Fruit fly (Drosophila melanogaster) whole organism, embryonic: ENCODE measurements around the gene RpLP1.

Experiments
- CG11085 ChIP-seq: fragments of 200-800 bp; sonication (Bioruptor generic); IDR thresholded peaks from 2 replicates; pipeline ENCODE4 v1.3.6; 2022; ENCODE audit warnings: missing biosample characterization, missing genetic modification characterization
- CG11504 ChIP-seq: fragments of 200-800 bp; sonication (Bioruptor generic); optimal IDR thresholded peaks from 3 replicates; lab custom pipeline; 2019; ENCODE audit warnings: missing biosample characterization, mild to moderate bottlenecking, missing genetic modification characterization, moderate library complexity
- CG12659 ChIP-seq: fragments of 200-800 bp; sonication (Bioruptor generic); optimal IDR thresholded peaks from 3 replicates; lab custom pipeline; 2017; ENCODE audit warnings: mild to moderate bottlenecking, missing biosample characterization, missing genetic modification reagents, missing genetic modification characterization
- CG13775 ChIP-seq: fragments of 200-800 bp; sonication (Bioruptor generic); optimal IDR thresholded peaks from 3 replicates; lab custom pipeline; 2017; ENCODE audit warnings: missing biosample characterization, mild to moderate bottlenecking, missing genetic modification characterization
- CG15479 ChIP-seq: fragments of 200-800 bp; sonication (Bioruptor generic); optimal IDR thresholded peaks from 3 replicates; lab custom pipeline; 2019; ENCODE audit warnings: missing biosample characterization, mild to moderate bottlenecking, missing genetic modification characterization, moderate library complexity
- CG17829 ChIP-seq: fragments of 200-800 bp; optimal IDR thresholded peaks from 2 replicates; lab custom pipeline; 2019; ENCODE audit warnings: missing biosample characterization, mild to moderate bottlenecking, missing genetic modification characterization, moderate library complexity
- CG1832 ChIP-seq: fragments of 200-800 bp; sonication (Bioruptor generic); optimal IDR thresholded peaks from 2 replicates; lab custom pipeline; 2017; ENCODE audit warnings: missing biosample characterization, mild to moderate bottlenecking, missing genetic modification characterization, inconsistent platforms
- CG3838 ChIP-seq: fragments of 200-800 bp; sonication (Bioruptor generic); optimal IDR thresholded peaks from 3 replicates; lab custom pipeline; 2016; ENCODE audit warnings: missing biosample characterization, missing genetic modification characterization
- CG3847 ChIP-seq: fragments of 200-800 bp; sonication (Bioruptor generic); IDR thresholded peaks from 2 replicates; pipeline ENCODE4 v1.3.6; 2022; ENCODE audit warnings: missing biosample characterization, missing genetic modification characterization
- CG6813 ChIP-seq: fragments of 200-800 bp; sonication (Bioruptor generic); optimal IDR thresholded peaks from 2 replicates; lab custom pipeline; 2017; ENCODE audit warnings: missing biosample characterization, missing genetic modification characterization, mild to moderate bottlenecking, moderate library complexity, missing genetic modification reagents
- CG7357 ChIP-seq: fragments of 200-800 bp; sonication (Bioruptor generic); IDR thresholded peaks from 3 replicates; pipeline ENCODE4 v1.3.6; 2022; ENCODE audit warnings: missing biosample characterization, missing genetic modification characterization
- CG8388 ChIP-seq: fragments of 200-800 bp; sonication (Bioruptor generic); optimal IDR thresholded peaks from 2 replicates; lab custom pipeline; 2019; ENCODE audit warnings: missing biosample characterization, mild to moderate bottlenecking, missing genetic modification characterization, moderate library complexity
- CG8478 ChIP-seq: fragments of >200 bp; optimal IDR thresholded peaks from 2 replicates; lab custom pipeline; 2018
- CG9817 ChIP-seq: fragments of 200-800 bp; sonication (Bioruptor generic); optimal IDR thresholded peaks from 2 replicates; lab custom pipeline; 2018; ENCODE audit warnings: missing biosample characterization, mild to moderate bottlenecking, missing genetic modification characterization, moderate library complexity
- CG9932 ChIP-seq: fragments of 200-800 bp; sonication (Bioruptor generic); IDR thresholded peaks from 2 replicates; pipeline ENCODE4 v1.3.6; 2022; ENCODE audit warnings: missing biosample characterization, missing genetic modification characterization
- CrebB ChIP-seq: fragments of 200-800 bp; sonication (Bioruptor generic); optimal IDR thresholded peaks from 3 replicates; lab custom pipeline; 2018; ENCODE audit warnings: missing biosample characterization, mild to moderate bottlenecking, missing genetic modification characterization
- Fer1 ChIP-seq: fragments of 200-800 bp; sonication (Bioruptor generic); optimal IDR thresholded peaks from 2 replicates; lab custom pipeline; 2017; ENCODE audit warnings: missing biosample characterization, mild to moderate bottlenecking, missing genetic modification characterization
- HmgD ChIP-seq: fragments of 200-800 bp; sonication (Bioruptor generic); optimal IDR thresholded peaks from 3 replicates; lab custom pipeline; 2016; ENCODE audit warnings: missing biosample characterization, missing genetic modification characterization
- HmgZ ChIP-seq: fragments of 200-800 bp; sonication (Bioruptor generic); optimal IDR thresholded peaks from 2 replicates; lab custom pipeline; 2018; ENCODE audit warnings: missing biosample characterization, mild to moderate bottlenecking, missing genetic modification characterization
- Hr51 ChIP-seq, 2 experiments: fragments of 200-800 bp; sonication (Bioruptor generic); optimal IDR thresholded peaks; 2 replicates in 1 of 2; 3 replicates in 1 of 2; lab custom pipeline; 2016 to 2018; ENCODE audit warnings: missing biosample characterization in 2 of 2, missing genetic modification characterization in 2 of 2, mild to moderate bottlenecking in 1 of 2, moderate library complexity in 1 of 2
- Lhr ChIP-seq: fragments of 200-800 bp; sonication (Bioruptor generic); optimal IDR thresholded peaks from 3 replicates; lab custom pipeline; 2017; ENCODE audit warnings: mild to moderate bottlenecking, missing biosample characterization, missing genetic modification reagents, missing genetic modification characterization
- Mrtf ChIP-seq: fragments of 200-800 bp; sonication (Bioruptor generic); IDR thresholded peaks from 3 replicates; pipeline ENCODE4 v1.3.6; 2022; ENCODE audit warnings: missing biosample characterization, missing genetic modification characterization
- Neu2 ChIP-seq: fragments of 200-800 bp; sonication (Bioruptor generic); optimal IDR thresholded peaks from 3 replicates; lab custom pipeline; 2016; ENCODE audit warnings: missing biosample characterization, missing genetic modification characterization, borderline replicate concordance
- Nf-YB ChIP-seq: fragments of 200-800 bp; sonication (Bioruptor generic); optimal IDR thresholded peaks from 3 replicates; lab custom pipeline; 2019; ENCODE audit warnings: missing biosample characterization, mild to moderate bottlenecking, missing genetic modification characterization, moderate library complexity
- Sox102F ChIP-seq: fragments of 200-800 bp; sonication (Bioruptor generic); optimal IDR thresholded peaks from 2 replicates; lab custom pipeline; 2018; ENCODE audit warnings: missing biosample characterization, mild to moderate bottlenecking, missing genetic modification characterization, moderate library complexity
- Ssrp ChIP-seq: fragments of 200-800 bp; sonication (Bioruptor generic); optimal IDR thresholded peaks from 2 replicates; lab custom pipeline; 2018; ENCODE audit warnings: missing biosample characterization, mild to moderate bottlenecking, missing genetic modification characterization, moderate library complexity
- Stat92E ChIP-seq, 3 experiments: fragments of >200 bp in 2 of 3; fragments of 200-800 bp in 1 of 3; sonication (Bioruptor generic) in 1 of 3; optimal IDR thresholded peaks; 2 replicates each; lab custom pipeline; 2017 to 2019; ENCODE audit warnings: missing biosample characterization in 3 of 3, missing genetic modification characterization in 3 of 3, mild to moderate bottlenecking in 1 of 3, moderate library complexity in 1 of 3
- ara ChIP-seq: fragments of 200-800 bp; sonication (Bioruptor generic); IDR thresholded peaks from 2 replicates; pipeline ENCODE4 v1.3.6; 2022; ENCODE audit warnings: missing biosample characterization, missing genetic modification characterization
- ash1 ChIP-seq: fragments of 200-800 bp; sonication (Bioruptor generic); optimal IDR thresholded peaks from 2 replicates; lab custom pipeline; 2018; ENCODE audit warnings: missing biosample characterization, mild to moderate bottlenecking, missing genetic modification characterization
- az2 ChIP-seq: fragments of 200-800 bp; sonication (Bioruptor generic); optimal IDR thresholded peaks from 3 replicates; lab custom pipeline; 2016; ENCODE audit warnings: missing biosample characterization, missing genetic modification characterization
- bowl ChIP-seq: fragments of 200-800 bp; sonication (Bioruptor generic); IDR thresholded peaks from 2 replicates; pipeline ENCODE4 v1.3.6; 2022; ENCODE audit warnings: missing biosample characterization, missing genetic modification characterization
- dysf ChIP-seq: fragments of 200-800 bp; sonication (Bioruptor generic); IDR thresholded peaks from 3 replicates; pipeline ENCODE4 v1.3.6; 2022; ENCODE audit warnings: missing biosample characterization, missing genetic modification characterization
- fd102C ChIP-seq: fragments of 200-800 bp; sonication (Bioruptor generic); optimal IDR thresholded peaks from 2 replicates; lab custom pipeline; 2018; ENCODE audit warnings: missing biosample characterization, mild to moderate bottlenecking, missing genetic modification characterization, moderate library complexity
- fd64A ChIP-seq: fragments of 200-800 bp; sonication (Bioruptor generic); optimal IDR thresholded peaks from 3 replicates; lab custom pipeline; 2018; ENCODE audit warnings: missing biosample characterization, mild to moderate bottlenecking, missing genetic modification characterization
- fru ChIP-seq: fragments of >200 bp; optimal IDR thresholded peaks from 2 replicates; lab custom pipeline; 2017
- gem ChIP-seq: fragments of 200-800 bp; sonication (Bioruptor generic); optimal IDR thresholded peaks from 2 replicates; lab custom pipeline; 2019; ENCODE audit warnings: missing biosample characterization, mild to moderate bottlenecking, missing genetic modification characterization, moderate library complexity
- lilli ChIP-seq: fragments of 200-800 bp; sonication (Bioruptor generic); optimal IDR thresholded peaks from 3 replicates; lab custom pipeline; 2016; ENCODE audit warnings: missing biosample characterization, missing genetic modification characterization
- lmd ChIP-seq: fragments of 200-800 bp; sonication (Bioruptor generic); IDR thresholded peaks from 2 replicates; pipeline ENCODE4 v1.3.6; 2022; ENCODE audit warnings: missing biosample characterization, missing genetic modification characterization
- lola ChIP-seq, 3 experiments: fragments of >200 bp in 2 of 3; fragments of 200-800 bp in 1 of 3; sonication (Bioruptor generic) in 1 of 3; optimal IDR thresholded peaks; 2 replicates each; lab custom pipeline; 2017 to 2019; ENCODE audit warnings: missing biosample characterization in 3 of 3, missing genetic modification characterization in 3 of 3, mild to moderate bottlenecking in 1 of 3, moderate library complexity in 1 of 3
- nom ChIP-seq: fragments of 200-800 bp; sonication (Bioruptor generic); optimal IDR thresholded peaks from 2 replicates; lab custom pipeline; 2017; ENCODE audit warnings: missing biosample characterization, missing genetic modification characterization, mild to moderate bottlenecking, moderate library complexity, missing genetic modification reagents
- otp ChIP-seq: fragments of 200-800 bp; sonication (Bioruptor generic); IDR thresholded peaks from 3 replicates; pipeline ENCODE4, ENCODE4 v1.3.6; 2022; ENCODE audit warnings: missing biosample characterization, missing genetic modification characterization
- pb ChIP-seq: fragments of 200-800 bp; sonication (Bioruptor generic); optimal IDR thresholded peaks from 3 replicates; lab custom pipeline; 2016; ENCODE audit warnings: missing biosample characterization, missing genetic modification characterization
- psq ChIP-seq: fragments of 200-800 bp; sonication (Bioruptor generic); optimal IDR thresholded peaks from 2 replicates; lab custom pipeline; 2017; ENCODE audit warnings: missing biosample characterization, missing genetic modification characterization
- shn ChIP-seq: fragments of 200-800 bp; sonication (Bioruptor generic); optimal IDR thresholded peaks from 3 replicates; lab custom pipeline; 2016; ENCODE audit warnings: missing biosample characterization, missing genetic modification characterization
- sug ChIP-seq: fragments of 200-800 bp; optimal IDR thresholded peaks from 2 replicates; lab custom pipeline; 2019; ENCODE audit warnings: missing biosample characterization, mild to moderate bottlenecking, missing genetic modification characterization, moderate library complexity
- ttk ChIP-seq: fragments of 200-800 bp; sonication (Bioruptor generic); IDR thresholded peaks from 2 replicates; pipeline ENCODE4 v2.1.2; 2022; ENCODE audit warnings: missing biosample characterization, missing genetic modification characterization
- unc-4 ChIP-seq: fragments of 200-800 bp; sonication (Bioruptor generic); IDR thresholded peaks from 2 replicates; pipeline ENCODE4 v1.3.6; 2022; ENCODE audit warnings: missing biosample characterization, missing genetic modification characterization; ENCODE audit not compliant: partially characterized antibody
- z ChIP-seq: fragments of 200-800 bp; sonication (Bioruptor generic); IDR thresholded peaks from 3 replicates; pipeline ENCODE4 v1.3.6; 2022; ENCODE audit warnings: missing biosample characterization, missing genetic modification characterization

RpLP1 gene

dm6 chr2L:429680-430484, 10.1 kb downstream of the RpLP1 start (continued):
- TF ChIP-seq Lhr (GFP tag; lab: Kevin White, UChicago): no peak
- no peak for TF ChIP-seq fd64A (GFP tag; lab: Kevin White, UChicago)
- TF ChIP-seq Ssrp (tag; lab: Kevin White, UChicago): peak; percentile 36
- no peak for TF ChIP-seq CG3847
- peak; percentile 38 for TF ChIP-seq Sox102F (GFP tag; lab: Kevin White, UChicago)
- TF ChIP-seq lmd: peak; percentile 43; the same call in 1 of the 2 replicates
- TF ChIP-seq gem (tag; lab: Kevin White, UChicago): peak; percentile 67
- no peak for TF ChIP-seq sug (tag; lab: Kevin White, UChicago)
- peak; percentile 35; the same call in 1 of the 3 replicates for TF ChIP-seq Mrtf (GFP tag; lab: Robert Waterston, UW)
- TF ChIP-seq Stat92E (GFP tag; optimal IDR thresholded peaks at IDR 0.05; lab: Kevin White, UChicago): no peak
- no peak for TF ChIP-seq HmgD (GFP tag; lab: Kevin White, UChicago)
- TF ChIP-seq Hr51 (GFP tag; optimal IDR thresholded peaks at IDR 0.05; lab: Kevin White, UChicago): peak in 1 of 2 experiments; percentile 39
- no peak for TF ChIP-seq unc-4 (GFP tag; lab: Robert Waterston, UW)
- TF ChIP-seq CG11504: peak; percentile 40
- TF ChIP-seq CG8388 (GFP tag; lab: Kevin White, UChicago): peak; percentile 48
- peak; percentile 36 for TF ChIP-seq shn (GFP tag; lab: Kevin White, UChicago)
- peak; percentile 37; the same call in 2 of the 3 replicates for TF ChIP-seq CG7357 (GFP tag; lab: Robert Waterston, UW)
- TF ChIP-seq CG1832 (GFP tag; lab: Kevin White, UChicago): no peak
- TF ChIP-seq CG8478 (lab: Kevin White, UChicago): no peak
- peak; percentile 58; the same call in 1 of the 2 replicates for TF ChIP-seq ara (GFP tag; lab: Robert Waterston, UW)
- TF ChIP-seq dysf (GFP tag; lab: Robert Waterston, UW): peak; percentile 59; the same call in 2 of the 3 replicates
- TF ChIP-seq ttk (GFP tag; lab: Robert Waterston, UW): no peak
- TF ChIP-seq otp (GFP tag; lab: Robert Waterston, UW): no peak; the same call in 2 of the 3 replicates
- TF ChIP-seq psq (GFP tag; lab: Kevin White, UChicago): peak; percentile 24
- TF ChIP-seq nom: peak; percentile 10
- TF ChIP-seq lola (GFP tag; optimal IDR thresholded peaks at IDR 0.05; lab: Kevin White, UChicago): peak in 1 of 3 experiments; percentile 68
- TF ChIP-seq CG12659 (GFP tag; lab: Kevin White, UChicago): no peak
- no peak for TF ChIP-seq bowl
- peak; percentile 20 for TF ChIP-seq CG13775 (GFP tag; lab: Kevin White, UChicago)
- no peak for TF ChIP-seq CrebB (tag; lab: Kevin White, UChicago)
- TF ChIP-seq CG3838 (GFP tag; lab: Kevin White, UChicago): no peak
- peak; percentile 53 for TF ChIP-seq az2 (GFP tag; lab: Kevin White, UChicago)
- no peak for TF ChIP-seq ash1 (GFP tag; lab: Kevin White, UChicago)
- TF ChIP-seq lilli: peak; percentile 70
- TF ChIP-seq CG9932 (GFP tag; lab: Robert Waterston, UW): peak; percentile 61
- TF ChIP-seq CG6813 (GFP tag; lab: Kevin White, UChicago): no peak
- no peak for TF ChIP-seq fd102C
- no peak for TF ChIP-seq CG9817 (tag; lab: Kevin White, UChicago)
- no peak for TF ChIP-seq HmgZ (tag; lab: Kevin White, UChicago)
- TF ChIP-seq Fer1: no peak
- TF ChIP-seq Nf-YB (GFP tag; lab: Kevin White, UChicago): no peak
- TF ChIP-seq Neu2 (GFP tag; lab: Kevin White, UChicago): no peak
- TF ChIP-seq z (GFP tag; lab: Robert Waterston, UW): no peak
- no peak for TF ChIP-seq CG15479 (GFP tag; lab: Kevin White, UChicago)
- no peak for TF ChIP-seq fru (lab: Kevin White, UChicago)
- peak; percentile 42 for TF ChIP-seq CG17829 (tag; lab: Kevin White, UChicago)
- 0 out of 2 replicates have a peak, but pooled peaks have one; percentile 21 for TF ChIP-seq CG11085 (GFP tag; lab: Robert Waterston, UW)
- TF ChIP-seq pb (GFP tag; lab: Kevin White, UChicago): peak; percentile 33
